Fruit fly (Drosophila melanogaster): Measurements from ENCODE around the gene meru.
A peak's percentile ranks its signal among the peaks of the same experiment; 100 is the strongest.

meru gene

DNA sequence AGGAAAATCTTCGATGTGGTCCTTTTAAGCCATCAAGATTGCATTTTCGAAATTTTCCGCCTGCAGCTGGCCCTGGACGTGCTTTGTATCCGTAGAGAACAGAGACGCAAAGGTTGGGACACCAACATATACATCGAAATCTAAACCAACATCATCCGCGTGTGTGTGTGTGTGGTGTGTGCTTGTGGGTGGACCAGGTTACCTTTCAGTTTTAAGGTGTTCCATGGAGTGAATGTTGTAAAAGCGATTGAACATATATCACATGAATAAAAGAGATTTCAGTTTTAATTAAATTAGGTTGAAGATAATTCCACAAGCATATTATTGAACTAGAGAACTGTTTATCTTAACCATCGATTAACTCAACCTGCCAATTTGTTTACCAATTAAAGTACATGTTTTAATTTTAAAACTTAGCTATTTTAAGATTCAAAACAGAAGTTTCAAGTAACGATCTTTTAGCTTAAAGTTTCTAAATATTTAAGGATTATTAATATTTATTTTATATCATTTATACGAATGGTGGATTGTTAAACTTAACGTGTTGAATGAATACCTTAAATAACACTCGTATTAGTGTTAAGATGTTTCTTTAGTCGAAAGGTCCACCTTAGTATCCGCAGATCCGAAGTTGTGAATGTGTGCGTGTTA is 16.8 kb downstream of the meru start (continued):
- no peak; the same call in 1 of the 2 replicates for TF ChIP-seq rib (GFP tag; IDR thresholded peaks at IDR 0.05)
- 0 out of 2 replicates have a peak, but pooled peaks have one; percentile 3 for TF ChIP-seq nerfin-2 (GFP tag; IDR thresholded peaks at IDR 0.05; ENCODE audit: partially characterized antibody)
- TF ChIP-seq CG17612 (GFP tag; IDR thresholded peaks at IDR 0.05) = peak; percentile 54
- peak; percentile 43 for TF ChIP-seq dm (GFP tag; optimal IDR thresholded peaks at IDR 0.05)
- TF ChIP-seq insv (GFP tag; optimal IDR thresholded peaks at IDR 0.05) = peak in 1 of 2 experiments; percentile 67
- TF ChIP-seq CG3163 (GFP tag; optimal IDR thresholded peaks at IDR 0.05) = no peak
- peak; percentile 94 for TF ChIP-seq CG2678 (tag; optimal IDR thresholded peaks at IDR 0.05)
- TF ChIP-seq Adf1 (GFP tag; IDR thresholded peaks at IDR 0.05) = peak; percentile 22; the same call in 1 of the 2 replicates
- TF ChIP-seq cad (GFP tag; optimal IDR thresholded peaks at IDR 0.05) = no peak
- peak; percentile 74 for TF ChIP-seq CG10274 (GFP tag; optimal IDR thresholded peaks at IDR 0.05)
- TF ChIP-seq MESR4 (GFP tag; optimal IDR thresholded peaks at IDR 0.05) = peak; percentile 99
- TF ChIP-seq CG16863 (GFP tag; optimal IDR thresholded peaks at IDR 0.05) = peak; percentile 50
- no peak for TF ChIP-seq prd (optimal IDR thresholded peaks at IDR 0.05)
- TF ChIP-seq prd (GFP tag; IDR thresholded peaks at IDR 0.05) = peak; percentile 39; the same call in 1 of the 3 replicates
- TF ChIP-seq HmgZ (tag; optimal IDR thresholded peaks at IDR 0.05) = peak; percentile 65
- no peak for TF ChIP-seq CG7745 (tag; optimal IDR thresholded peaks at IDR 0.05)
- peak; percentile 67 for TF ChIP-seq Sry-δ (GFP tag; optimal IDR thresholded peaks at IDR 0.05)
- TF ChIP-seq Optix (GFP tag; IDR thresholded peaks at IDR 0.05) = no peak
- no peak for TF ChIP-seq Dfd (GFP tag; optimal IDR thresholded peaks at IDR 0.05)
- TF ChIP-seq sob (GFP tag; IDR thresholded peaks at IDR 0.05) = 0 out of 2 replicates have a peak, but pooled peaks have one; percentile 27
- peak; percentile 40 for TF ChIP-seq YL-1 (GFP tag; optimal IDR thresholded peaks at IDR 0.05)
- no peak for TF ChIP-seq inv (GFP tag; IDR thresholded peaks at IDR 0.05; ENCODE audit: partially characterized antibody)
- peak; percentile 84 for TF ChIP-seq CG13775 (GFP tag; optimal IDR thresholded peaks at IDR 0.05)
- TF ChIP-seq CG10147 (GFP tag; optimal IDR thresholded peaks at IDR 0.05) = peak; percentile 89
- TF ChIP-seq CG4424 (GFP tag; optimal IDR thresholded peaks at IDR 0.05) = peak; percentile 59
- peak; percentile 31 for TF ChIP-seq zen (tag; optimal IDR thresholded peaks at IDR 0.05)
- no peak for TF ChIP-seq Gsc (GFP tag; IDR thresholded peaks at IDR 0.05)
- no peak for TF ChIP-seq grn (GFP tag; optimal IDR thresholded peaks at IDR 0.05)
- peak; percentile 85 for TF ChIP-seq CG7839 (tag; optimal IDR thresholded peaks at IDR 0.05)
- TF ChIP-seq Hey (tag; optimal IDR thresholded peaks at IDR 0.05) = peak; percentile 18
- 0 out of 3 replicates have a peak, but pooled peaks have one; percentile 47 for TF ChIP-seq CG34224 (GFP tag; IDR thresholded peaks at IDR 0.05; ENCODE audit: partially characterized antibody)
- TF ChIP-seq Max (GFP tag; optimal IDR thresholded peaks at IDR 0.05) = peak; percentile 57
- TF ChIP-seq crol (GFP tag; IDR thresholded peaks at IDR 0.05) = no peak
- peak in 1 of 2 experiments; percentile 0 for TF ChIP-seq crp (GFP tag; optimal IDR thresholded peaks at IDR 0.05)
- peak; percentile 35 for TF ChIP-seq CG5245 (GFP tag; optimal IDR thresholded peaks at IDR 0.05)
- TF ChIP-seq sr (GFP tag; IDR thresholded peaks at IDR 0.05) = 0 out of 3 replicates have a peak, but pooled peaks have one; percentile 39
- TF ChIP-seq Oli (tag; optimal IDR thresholded peaks at IDR 0.05) = peak; percentile 84
- peak; percentile 39 for TF ChIP-seq CG7372 (GFP tag; IDR thresholded peaks at IDR 0.05)
- TF ChIP-seq jigr1 (GFP tag; IDR thresholded peaks at IDR 0.05) = no peak
- TF ChIP-seq CG16779 (GFP tag; IDR thresholded peaks at IDR 0.05) = 0 out of 2 replicates have a peak, but pooled peaks have one; percentile 28
- no peak for TF ChIP-seq CG11093 (GFP tag; IDR thresholded peaks at IDR 0.05)
- peak; percentile 41 for TF ChIP-seq salm (tag; optimal IDR thresholded peaks at IDR 0.05)
- peak; percentile 58 for TF ChIP-seq CG3407 (GFP tag; optimal IDR thresholded peaks at IDR 0.05)
- TF ChIP-seq cato (GFP tag; optimal IDR thresholded peaks at IDR 0.05; ENCODE audit: borderline replicate concordance) = peak; percentile 40
- TF ChIP-seq CG33557 (GFP tag; optimal IDR thresholded peaks at IDR 0.05) = peak; percentile 44
- peak; percentile 42 for TF ChIP-seq MTF-1 (GFP tag; optimal IDR thresholded peaks at IDR 0.05; ENCODE audit: borderline replicate concordance)
- TF ChIP-seq CG4282 (GFP tag; optimal IDR thresholded peaks at IDR 0.05) = peak; percentile 54
- no peak for TF ChIP-seq disco-r (GFP tag; optimal IDR thresholded peaks at IDR 0.05)
- TF ChIP-seq CG8388 (GFP tag; optimal IDR thresholded peaks at IDR 0.05) = peak; percentile 63

Measured in whole organism, embryonic.